Worm (Caenorhabditis elegans) whole organism, late embryonic: ENCODE data around the gene jmjd-5.

Experiments used
- C08G9.2 ChIP-seq: sonication (generic microtip); optimal IDR thresholded peaks from 2 replicates; lab custom pipeline; 2016; ENCODE audit warnings: mild to moderate bottlenecking, missing genetic modification characterization, moderate library complexity, missing compliant biosample characterization
- F13H6.1 ChIP-seq: sonication (generic microtip); optimal IDR thresholded peaks from 2 replicates; lab custom pipeline; 2016; ENCODE audit warnings: missing genetic modification characterization, missing compliant biosample characterization
- T23F11.4 ChIP-seq: fragments of 200-800 bp; sonication (Bioruptor generic); optimal IDR thresholded peaks from 2 replicates; lab custom pipeline; 2018; ENCODE audit warnings: mild to moderate bottlenecking, missing genetic modification characterization, missing compliant biosample characterization
- Y22D7AL.16 ChIP-seq: sonication (generic microtip); optimal IDR thresholded peaks from 2 replicates; lab custom pipeline; 2016; ENCODE audit warnings: missing genetic modification characterization, missing compliant biosample characterization
- ahr-1 ChIP-seq: sonication (generic microtip); optimal IDR thresholded peaks from 2 replicates; lab custom pipeline; 2016; ENCODE audit warnings: missing genetic modification characterization, missing compliant biosample characterization
- ama-1 ChIP-seq: fragments of 150-350 bp; optimal IDR thresholded peaks from 2 replicates; lab custom pipeline; 2014
- ceh-18 ChIP-seq: sonication (generic microtip); optimal IDR thresholded peaks from 2 replicates; lab custom pipeline; 2016; ENCODE audit warnings: missing genetic modification characterization, missing compliant biosample characterization
- ceh-2 ChIP-seq: sonication (generic microtip); optimal IDR thresholded peaks from 2 replicates; lab custom pipeline; 2016; ENCODE audit warnings: missing genotype, missing genetic modification characterization, missing compliant biosample characterization
- ceh-22 ChIP-seq: sonication (generic microtip); optimal IDR thresholded peaks from 2 replicates; lab custom pipeline; 2017; ENCODE audit warnings: missing biosample characterization, missing genetic modification characterization
- ceh-30 ChIP-seq: fragments of 150-350 bp; optimal IDR thresholded peaks from 2 replicates; lab custom pipeline; 2014; ENCODE audit warnings: missing biosample characterization, missing genetic modification characterization
- ceh-34 ChIP-seq: sonication (generic microtip); optimal IDR thresholded peaks from 2 replicates; lab custom pipeline; 2016; ENCODE audit warnings: mild to moderate bottlenecking, missing genetic modification characterization, missing compliant biosample characterization
- ceh-48 ChIP-seq: sonication (generic microtip); optimal IDR thresholded peaks from 2 replicates; lab custom pipeline; 2016; ENCODE audit warnings: missing genetic modification characterization, inconsistent platforms, missing compliant biosample characterization
- ceh-6 ChIP-seq: fragments of 200-800 bp; sonication (Bioruptor generic); optimal IDR thresholded peaks from 2 replicates; lab custom pipeline; 2018; ENCODE audit warnings: mild to moderate bottlenecking, missing genetic modification characterization, missing compliant biosample characterization
- ets-4 ChIP-seq: sonication (generic microtip); optimal IDR thresholded peaks from 2 replicates; lab custom pipeline; 2016; ENCODE audit warnings: missing genetic modification characterization, missing compliant biosample characterization
- eyg-1 ChIP-seq: sonication (generic microtip); optimal IDR thresholded peaks from 2 replicates; lab custom pipeline; 2016; ENCODE audit warnings: missing genotype, missing genetic modification characterization, missing compliant biosample characterization
- fax-1 ChIP-seq: sonication (generic microtip); optimal IDR thresholded peaks from 2 replicates; lab custom pipeline; 2016; ENCODE audit warnings: missing genotype, missing genetic modification characterization, missing compliant biosample characterization
- fkh-6 ChIP-seq: sonication (generic microtip); optimal IDR thresholded peaks from 2 replicates; lab custom pipeline; 2016; ENCODE audit warnings: missing genetic modification characterization, missing compliant biosample characterization
- hlh-13 ChIP-seq: fragments of 200-800 bp; sonication (Bioruptor generic); optimal IDR thresholded peaks from 2 replicates; lab custom pipeline; 2018; ENCODE audit warnings: mild to moderate bottlenecking, missing genetic modification characterization, missing compliant biosample characterization
- hlh-15 ChIP-seq: sonication (generic microtip); optimal IDR thresholded peaks from 2 replicates; lab custom pipeline; 2016; ENCODE audit warnings: missing genetic modification characterization, missing compliant biosample characterization
- hlh-30 ChIP-seq: sonication (generic microtip); optimal IDR thresholded peaks from 2 replicates; lab custom pipeline; 2017; ENCODE audit warnings: antibody characterized with exemption, missing genetic modification characterization, missing compliant biosample characterization; ENCODE audit not compliant: insufficient read depth
- hlh-8 ChIP-seq: sonication (generic microtip); optimal IDR thresholded peaks from 2 replicates; lab custom pipeline; 2016; ENCODE audit warnings: missing genotype, missing genetic modification characterization, missing compliant biosample characterization
- lim-6 ChIP-seq: sonication (generic microtip); optimal IDR thresholded peaks from 2 replicates; lab custom pipeline; 2016; ENCODE audit warnings: missing genetic modification characterization, missing compliant biosample characterization
- lin-11 ChIP-seq: fragments of 200-800 bp; sonication (Bioruptor generic); optimal IDR thresholded peaks from 2 replicates; lab custom pipeline; 2018; ENCODE audit warnings: mild to moderate bottlenecking, missing genetic modification characterization, missing compliant biosample characterization
- madf-2 ChIP-seq: sonication (generic microtip); optimal IDR thresholded peaks from 2 replicates; lab custom pipeline; 2017; ENCODE audit warnings: missing genetic modification characterization, missing compliant biosample characterization
- npax-4 ChIP-seq: sonication (generic microtip); optimal IDR thresholded peaks from 2 replicates; lab custom pipeline; 2016; ENCODE audit warnings: missing genetic modification characterization, missing compliant biosample characterization
- odd-2 ChIP-seq: sonication (generic microtip); optimal IDR thresholded peaks from 2 replicates; lab custom pipeline; 2017; ENCODE audit warnings: antibody characterized with exemption, mild to moderate bottlenecking, missing genetic modification characterization, missing compliant biosample characterization
- pag-3 ChIP-seq: sonication (generic microtip); optimal IDR thresholded peaks from 2 replicates; lab custom pipeline; 2016; ENCODE audit warnings: missing compliant biosample characterization, missing genetic modification characterization, borderline replicate concordance
- pat-9 ChIP-seq: fragments of 200-800 bp; sonication (Bioruptor generic); optimal IDR thresholded peaks from 2 replicates; lab custom pipeline; 2018; ENCODE audit warnings: mild to moderate bottlenecking, missing genetic modification characterization, moderate library complexity, missing compliant biosample characterization
- pax-1 ChIP-seq: fragments of 150-350 bp; optimal IDR thresholded peaks from 2 replicates; lab custom pipeline; 2014; ENCODE audit warnings: missing biosample characterization, missing genetic modification characterization
- pha-2 ChIP-seq: sonication (generic microtip); optimal IDR thresholded peaks from 2 replicates; lab custom pipeline; 2017; ENCODE audit warnings: mild to moderate bottlenecking, missing genetic modification characterization, missing compliant biosample characterization
- pha-4 ChIP-seq: fragments of 150-350 bp; optimal IDR thresholded peaks from 2 replicates; lab custom pipeline; 2018; ENCODE audit warnings: missing biosample characterization, missing genetic modification reagents, missing genetic modification characterization
- pqm-1 ChIP-seq: sonication (generic microtip); optimal IDR thresholded peaks from 2 replicates; lab custom pipeline; 2016; ENCODE audit warnings: missing genetic modification characterization, missing compliant biosample characterization
- pros-1 ChIP-seq: fragments of 150-350 bp; optimal IDR thresholded peaks from 2 replicates; lab custom pipeline; 2014; ENCODE audit warnings: missing biosample characterization, missing genetic modification reagents, missing genetic modification characterization
- ref-2 ChIP-seq: sonication (generic microtip); optimal IDR thresholded peaks from 2 replicates; lab custom pipeline; 2016; ENCODE audit warnings: missing genetic modification characterization, missing compliant biosample characterization
- syd-9 ChIP-seq: sonication (generic microtip); optimal IDR thresholded peaks from 2 replicates; lab custom pipeline; 2016; ENCODE audit warnings: mild to moderate bottlenecking, missing genetic modification characterization, moderate library complexity, missing compliant biosample characterization
- tbx-7 ChIP-seq: sonication (generic microtip); optimal IDR thresholded peaks from 2 replicates; lab custom pipeline; 2016; ENCODE audit warnings: missing genotype, missing genetic modification characterization, missing compliant biosample characterization
- unc-3 ChIP-seq, 2 experiments: fragments of 200-800 bp in 1 of 2; sonication (Bioruptor generic) in 1 of 2; sonication (generic microtip) in 1 of 2; conservative IDR thresholded peaks in 1 of 2; optimal IDR thresholded peaks in 1 of 2; 2 replicates each; pipeline versions ENCODE4 v1.3.6 to Lab custom; 2016 to 2022; ENCODE audit warnings: missing compliant biosample characterization in 2 of 2, missing genetic modification characterization in 2 of 2, missing genetic modification reagents in 1 of 2
- unc-42 ChIP-seq: sonication (generic microtip); optimal IDR thresholded peaks from 2 replicates; lab custom pipeline; 2016; ENCODE audit warnings: missing genotype, missing genetic modification characterization, missing compliant biosample characterization
- unc-55 ChIP-seq: sonication (generic microtip); optimal IDR thresholded peaks from 2 replicates; lab custom pipeline; 2017; ENCODE audit warnings: missing biosample characterization, missing genetic modification reagents, missing genetic modification characterization
- unc-86 ChIP-seq: sonication (generic microtip); optimal IDR thresholded peaks from 2 replicates; lab custom pipeline; 2016; ENCODE audit warnings: missing genetic modification characterization, missing compliant biosample characterization
- zip-5 ChIP-seq: sonication (generic microtip); optimal IDR thresholded peaks from 2 replicates; lab custom pipeline; 2016; ENCODE audit warnings: missing genetic modification characterization, missing compliant biosample characterization

Gene jmjd-5

ce11 chrV:11118179-11118725 lies 9.0 kb upstream of the jmjd-5 start:
- no peak for TF ChIP-seq ama-1 (lab: Kevin White, UChicago)
- TF ChIP-seq eyg-1 = no peak
- no peak for TF ChIP-seq fkh-6
- no peak for TF ChIP-seq hlh-8 (tag; lab: Kevin White, UChicago)
- no peak for TF ChIP-seq lim-6 (tag; lab: Kevin White, UChicago)
- no peak for TF ChIP-seq odd-2 (tag; lab: Kevin White, UChicago)

ce11 chrV:11119294-11119755 lies 8.0 kb upstream of the jmjd-5 start, which contains the start of gene scb-1:
Gene scb-1 (minus strand): TSS chrV:11119705.
- no peak for TF ChIP-seq ceh-22 (tag; lab: Kevin White, UChicago)
- no peak for TF ChIP-seq T23F11.4
- TF ChIP-seq madf-2 (tag; lab: Kevin White, UChicago) = no peak
- no peak for TF ChIP-seq ahr-1 (tag; lab: Kevin White, UChicago)
- TF ChIP-seq hlh-8 (tag; lab: Kevin White, UChicago) = no peak
- no peak for TF ChIP-seq ets-4 (tag; lab: Kevin White, UChicago)
- TF ChIP-seq lin-11 = no peak
- TF ChIP-seq unc-86 (tag; lab: Kevin White, UChicago) = no peak
- no peak for TF ChIP-seq eyg-1
- no peak for TF ChIP-seq pax-1 (tag; lab: Kevin White, UChicago)
- no peak for TF ChIP-seq unc-55 (GFP tag; lab: Kevin White, UChicago)
- TF ChIP-seq, all 69 proteins: peak for 0

ce11 chrV:11121247-11121646 lies 6.0 kb upstream of the jmjd-5 start:
- TF ChIP-seq hlh-8 (tag; lab: Kevin White, UChicago) (no peak), unc-42 (tag; lab: Kevin White, UChicago) (peak; percentile 77), hlh-30 (tag; lab: Kevin White, UChicago) (peak; percentile 81)

ce11 chrV:11122466-11122865 lies 4.8 kb upstream of the jmjd-5 start, which contains the start of gene mboa-2:
Gene mboa-2 (minus strand): TSS chrV:11122493.
- TF ChIP-seq pat-9 (tag; lab: Kevin White, UChicago) (no peak), pax-1 (tag; lab: Kevin White, UChicago) (no peak), lin-11 (no peak), fax-1 (tag; lab: Kevin White, UChicago) (no peak), T23F11.4 (no peak), zip-5 (tag; lab: Kevin White, UChicago) (no peak), ceh-22 (tag; lab: Kevin White, UChicago) (no peak), eyg-1 (no peak), C08G9.2 (tag; lab: Kevin White, UChicago) (no peak), pha-2 (no peak), lim-6 (tag; lab: Kevin White, UChicago) (no peak)

ce11 chrV:11123817-11124337 lies 3.4 kb upstream of the jmjd-5 start, which contains the start of the genes atp-5 and lmtr-3:
Gene atp-5 (minus strand): TSS chrV:11123867.
Gene lmtr-3 (plus strand): TSS chrV:11124186.
- no peak for TF ChIP-seq pax-1 (tag; lab: Kevin White, UChicago)
- TF ChIP-seq odd-2 (tag; lab: Kevin White, UChicago) = no peak
- TF ChIP-seq ahr-1 (tag; lab: Kevin White, UChicago) = peak; percentile 23
- no peak for TF ChIP-seq ceh-30 (tag; lab: Kevin White, UChicago)
- no peak for TF ChIP-seq ceh-48
- TF ChIP-seq ceh-2 (tag; lab: Kevin White, UChicago) = peak; percentile 89
- TF ChIP-seq npax-4 (tag; lab: Kevin White, UChicago) = no peak
- no peak for TF ChIP-seq syd-9 (tag; lab: Kevin White, UChicago)
- TF ChIP-seq ref-2 (tag; lab: Kevin White, UChicago) = peak; percentile 78
- TF ChIP-seq pag-3 = no peak
- peak; percentile 71 for TF ChIP-seq lim-6 (tag; lab: Kevin White, UChicago)
- TF ChIP-seq F13H6.1 (tag; lab: Kevin White, UChicago) = peak; percentile 50
- no peak for TF ChIP-seq unc-3 (GFP tag; conservative IDR thresholded peaks at IDR 0.05; lab: Robert Waterston, UW)
- TF ChIP-seq unc-3 (tag; optimal IDR thresholded peaks at IDR 0.05; lab: Kevin White, UChicago) = no peak
- peak; percentile 37 for TF ChIP-seq ceh-34
- peak; percentile 88 for TF ChIP-seq ets-4 (tag; lab: Kevin White, UChicago)
- no peak for TF ChIP-seq hlh-13
- TF ChIP-seq ceh-6 (GFP tag; lab: Kevin White, UChicago) = no peak
- no peak for TF ChIP-seq Y22D7AL.16 (tag; lab: Kevin White, UChicago)
- no peak for TF ChIP-seq pha-4 (tag; lab: Kevin White, UChicago)
- peak; percentile 9 for TF ChIP-seq fax-1 (tag; lab: Kevin White, UChicago)
- peak; percentile 80 for TF ChIP-seq tbx-7 (tag; lab: Kevin White, UChicago)
- peak; percentile 8 for TF ChIP-seq pqm-1 (tag; lab: Kevin White, UChicago)
- TF ChIP-seq ceh-22 (tag; lab: Kevin White, UChicago) = no peak
- TF ChIP-seq T23F11.4 = no peak
- TF ChIP-seq hlh-15 (tag; lab: Kevin White, UChicago) = no peak
- TF ChIP-seq pha-2 = no peak
- TF ChIP-seq madf-2 (tag; lab: Kevin White, UChicago) = no peak
- TF ChIP-seq unc-42 (tag; lab: Kevin White, UChicago) = peak; percentile 25
- TF ChIP-seq pros-1 (tag; lab: Kevin White, UChicago) = no peak
- peak; percentile 45 for TF ChIP-seq ceh-18 (tag; lab: Kevin White, UChicago)
